Fruit fly (Drosophila melanogaster) whole organism, pupa: ENCODE measurements around the gene bnl.

Experiments
- CG10348 ChIP-seq: fragments of 200-800 bp; sonication (Bioruptor generic); IDR thresholded peaks from 2 replicates; pipeline ENCODE4 v1.3.6; 2022; ENCODE audit warnings: missing biosample characterization, missing genetic modification characterization
- CG12605 ChIP-seq: fragments of 200-800 bp; sonication (Bioruptor generic); IDR thresholded peaks from 2 replicates; pipeline ENCODE4 v1.3.6; 2022; ENCODE audit warnings: missing biosample characterization, missing genetic modification characterization
- CG13204 ChIP-seq: fragments of 200-800 bp; sonication (Bioruptor generic); optimal IDR thresholded peaks from 2 replicates; lab custom pipeline; 2018; ENCODE audit warnings: missing biosample characterization, mild to moderate bottlenecking, missing genetic modification characterization, moderate library complexity
- CG17806 ChIP-seq: fragments of 200-800 bp; sonication (Bioruptor generic); optimal IDR thresholded peaks from 2 replicates; lab custom pipeline; 2018; ENCODE audit warnings: missing biosample characterization, mild to moderate bottlenecking, missing genetic modification characterization, moderate library complexity
- CG32121 ChIP-seq: fragments of 200-800 bp; sonication (Bioruptor generic); IDR thresholded peaks from 2 replicates; pipeline ENCODE4 v1.3.6; 2022; ENCODE audit warnings: missing biosample characterization, missing genetic modification characterization
- CG4496 ChIP-seq: fragments of 200-800 bp; sonication (Bioruptor generic); IDR thresholded peaks from 3 replicates; pipeline ENCODE4 v1.3.6; 2022; ENCODE audit warnings: missing biosample characterization, missing genetic modification characterization
- D1 ChIP-seq: fragments of 200-800 bp; sonication (Bioruptor generic); optimal IDR thresholded peaks from 2 replicates; lab custom pipeline; 2018; ENCODE audit warnings: missing biosample characterization, mild to moderate bottlenecking, missing genetic modification characterization, moderate library complexity
- EcR ChIP-seq: fragments of 200-800 bp; sonication (Bioruptor generic); optimal IDR thresholded peaks from 3 replicates; lab custom pipeline; 2019; ENCODE audit warnings: missing biosample characterization, missing genetic modification characterization, mild to moderate bottlenecking, moderate library complexity, missing genetic modification reagents
- Ets98B ChIP-seq: fragments of 200-800 bp; sonication (Bioruptor generic); IDR thresholded peaks from 2 replicates; pipeline ENCODE4 v1.3.6; 2022; ENCODE audit warnings: missing biosample characterization, missing genetic modification characterization
- Pif1B ChIP-seq: fragments of 200-800 bp; sonication (Bioruptor generic); optimal IDR thresholded peaks from 3 replicates; lab custom pipeline; 2016; ENCODE audit warnings: missing biosample characterization, missing genetic modification characterization
- Snoo ChIP-seq: fragments of 200-800 bp; sonication (Bioruptor generic); optimal IDR thresholded peaks from 3 replicates; lab custom pipeline; 2017; ENCODE audit warnings: missing biosample characterization, mild to moderate bottlenecking, missing genetic modification characterization, inconsistent platforms
- fd96Ca ChIP-seq: fragments of 200-800 bp; sonication (Bioruptor generic); IDR thresholded peaks from 3 replicates; pipeline ENCODE4 v1.3.6; 2022; ENCODE audit warnings: missing biosample characterization, missing genetic modification characterization
- gl ChIP-seq: fragments of 200-800 bp; sonication (Bioruptor generic); optimal IDR thresholded peaks from 2 replicates; lab custom pipeline; 2018; ENCODE audit warnings: missing biosample characterization, mild to moderate bottlenecking, missing genetic modification characterization

- TF ChIP-seq D1 (tag; lab: Kevin White, UChicago) (no peak), CG17806 (tag; lab: Kevin White, UChicago) (no peak), CG10348 (GFP tag; lab: Robert Waterston, UW) (no peak), CG12605 (GFP tag; lab: Robert Waterston, UW) (no peak), gl (tag; lab: Kevin White, UChicago) (no peak), CG32121 (GFP tag; lab: Robert Waterston, UW) (no peak), Snoo (no peak), Pif1B (GFP tag; lab: Kevin White, UChicago) (no peak), fd96Ca (no peak), CG13204 (no peak), CG4496 (no peak), Ets98B (GFP tag; lab: Robert Waterston, UW) (no peak), EcR (GFP tag; lab: Kevin White, UChicago) (no peak)
Observed at dm6 chr3R:19803539-19803938, 33.1 kb downstream of the bnl start.
